Worm (Caenorhabditis elegans): ENCODE data around the gene acbp-7.

DNA sequence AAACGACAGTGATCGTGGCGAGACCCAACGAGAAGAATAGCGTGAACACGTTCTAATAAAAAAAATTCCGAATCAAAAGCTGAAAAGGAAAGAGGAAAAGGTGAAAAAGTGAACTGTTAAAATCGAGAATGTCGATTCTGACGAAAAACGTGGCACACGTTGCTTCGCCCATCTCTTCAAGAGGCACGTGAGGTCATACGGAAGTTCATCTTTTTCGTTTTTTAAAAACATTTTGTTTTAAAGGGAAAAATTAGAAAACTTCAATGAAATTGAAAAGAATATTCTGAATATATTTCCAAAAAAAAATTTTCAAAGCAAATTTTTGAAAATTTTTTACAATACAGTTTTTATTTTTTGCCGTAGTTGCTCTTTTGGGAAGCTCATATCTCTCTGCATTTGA, 26.3 kb upstream of the acbp-7 start, which contains the start of gene C38D4.7:
- TF ChIP-seq fkh-3 (tag; optimal IDR thresholded peaks at IDR 0.05), result no peak
- no peak for TF ChIP-seq sea-2 (GFP tag; IDR thresholded peaks at IDR 0.05)
- TF ChIP-seq ets-4 (GFP tag; optimal IDR thresholded peaks at IDR 0.05), result no peak
- TF ChIP-seq snpc-3.4 (tag; optimal IDR thresholded peaks at IDR 0.05), result no peak
- no peak for TF ChIP-seq unc-62 (GFP tag; optimal IDR thresholded peaks at IDR 0.05)
- no peak for TF ChIP-seq nhr-90 (tag; optimal IDR thresholded peaks at IDR 0.05)
- TF ChIP-seq F23B12.7 (tag; optimal IDR thresholded peaks at IDR 0.05; ENCODE audit: insufficient read depth), result no peak
- no peak for TF ChIP-seq Y56A3A.18 (GFP tag; IDR thresholded peaks at IDR 0.05)
- TF ChIP-seq ama-1 (optimal IDR thresholded peaks at IDR 0.05), result no peak
- TF ChIP-seq ama-1 (GFP tag; optimal IDR thresholded peaks at IDR 0.05), result no peak
